Worm (Caenorhabditis elegans): Measurements from ENCODE around the gene H02F09.2.

Gene H02F09.2

DNA sequence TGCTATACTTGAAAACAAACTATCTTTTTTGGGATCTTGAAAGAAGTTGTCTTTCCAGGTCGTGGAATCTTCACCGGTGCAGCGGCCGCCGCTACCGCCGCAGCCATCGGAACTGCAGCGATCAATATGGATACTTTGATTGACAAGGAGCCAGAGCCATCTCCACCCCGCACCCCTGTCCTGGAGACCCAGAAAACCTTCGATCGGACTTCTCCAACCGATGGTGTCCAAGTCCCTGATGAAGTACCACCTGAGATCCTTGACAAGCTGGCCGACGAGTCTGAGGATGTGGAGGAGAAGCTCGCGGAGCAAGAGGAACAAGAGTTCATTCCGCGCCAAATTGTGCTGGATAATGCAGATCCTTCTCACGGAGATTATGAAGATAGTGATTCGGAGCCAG, 41.8 kb downstream of the H02F09.2 start:
- TF ChIP-seq cog-1 (tag; optimal IDR thresholded peaks at IDR 0.05) (no peak), T22C8.4 (GFP tag; IDR thresholded peaks at IDR 0.05) (no peak), tab-1 (GFP tag; IDR thresholded peaks at IDR 0.05) (no peak), ztf-29 (GFP tag; IDR thresholded peaks at IDR 0.05) (no peak), flt-1 (GFP tag; IDR thresholded peaks at IDR 0.05) (no peak), ztf-23 (GFP tag; IDR thresholded peaks at IDR 0.05) (no peak), klf-2 (GFP tag; conservative IDR thresholded peaks at IDR 0.05) (no peak), med-1 (GFP tag; optimal IDR thresholded peaks at IDR 0.05; ENCODE audit: insufficient read depth) (no peak), ref-1 (GFP tag; conservative IDR thresholded peaks at IDR 0.05) (no peak)

DNA sequence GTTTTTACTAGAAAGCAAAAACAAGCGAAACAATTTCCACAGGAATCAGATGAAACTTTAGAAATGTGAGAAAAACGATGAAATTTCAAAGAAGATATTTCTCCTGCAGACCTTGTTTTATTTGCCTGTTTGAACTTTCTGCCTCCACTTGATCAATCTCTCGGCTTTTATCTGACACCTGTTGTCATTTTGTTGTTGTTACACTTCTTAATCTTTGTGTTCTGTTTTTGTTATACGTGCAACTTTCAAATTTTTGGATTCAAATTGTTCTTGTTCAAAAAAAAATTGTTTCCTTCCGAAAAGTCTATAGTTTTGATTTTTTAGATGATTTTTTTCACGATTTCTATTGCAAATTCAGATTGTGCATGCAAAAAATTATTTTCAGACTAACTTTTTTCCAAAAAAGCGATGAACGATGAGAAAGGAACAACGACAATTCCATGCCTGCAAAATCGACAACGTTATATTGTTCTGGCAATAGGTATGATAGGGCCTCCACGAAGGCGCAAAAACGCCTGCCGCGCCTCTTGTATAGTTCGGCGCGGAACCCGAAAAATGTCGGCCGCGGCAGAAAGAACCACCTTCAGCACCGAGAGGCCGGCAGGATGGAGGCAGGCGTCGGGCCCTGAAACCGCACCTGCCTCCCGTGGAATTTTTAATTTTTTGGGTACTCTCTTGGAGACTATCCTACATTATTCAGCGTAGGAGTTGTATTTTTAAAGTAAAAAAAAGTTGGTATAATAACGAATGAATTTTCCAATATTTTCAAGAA, 48.8 kb downstream of the H02F09.2 start, which contains the start of gene H11E01.2:
Gene H11E01.2, plus strand, starts transcription at position 380 of the 772 bp plus-strand sequence.
- TF ChIP-seq tab-1 (GFP tag; IDR thresholded peaks at IDR 0.05) (no peak), med-1 (GFP tag; optimal IDR thresholded peaks at IDR 0.05; ENCODE audit: insufficient read depth) (no peak), cog-1 (tag; optimal IDR thresholded peaks at IDR 0.05) (no peak), ztf-23 (GFP tag; IDR thresholded peaks at IDR 0.05) (no peak), ztf-29 (GFP tag; IDR thresholded peaks at IDR 0.05) (no peak), ref-1 (GFP tag; conservative IDR thresholded peaks at IDR 0.05) (no peak), T22C8.4 (GFP tag; IDR thresholded peaks at IDR 0.05) (no peak), flt-1 (GFP tag; IDR thresholded peaks at IDR 0.05) (no peak), klf-2 (GFP tag; conservative IDR thresholded peaks at IDR 0.05) (no peak)

DNA sequence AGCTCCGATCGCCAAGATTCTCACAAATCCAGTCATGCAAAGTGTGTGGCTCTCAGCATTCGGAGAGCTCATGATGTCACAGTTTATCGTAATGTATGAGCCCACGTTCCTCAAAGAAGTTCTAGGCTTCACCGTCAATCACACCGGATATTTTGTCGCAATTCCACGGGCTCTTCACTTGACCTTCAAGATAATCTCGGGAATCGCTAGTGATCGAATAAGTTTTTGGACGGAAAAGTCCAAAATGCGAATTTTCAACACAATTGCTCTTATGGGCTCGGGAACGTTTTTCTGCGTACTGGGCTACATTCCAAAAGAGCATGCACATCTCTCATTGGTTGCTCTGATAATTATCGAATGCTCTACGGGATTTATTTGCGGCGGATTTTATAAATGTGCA, 51.0 kb downstream of the H02F09.2 start:
- TF ChIP-seq med-1 (GFP tag; optimal IDR thresholded peaks at IDR 0.05; ENCODE audit: insufficient read depth) (no peak), T22C8.4 (GFP tag; IDR thresholded peaks at IDR 0.05) (no peak), ztf-23 (GFP tag; IDR thresholded peaks at IDR 0.05) (no peak), ref-1 (GFP tag; conservative IDR thresholded peaks at IDR 0.05) (no peak), tab-1 (GFP tag; IDR thresholded peaks at IDR 0.05) (no peak), flt-1 (GFP tag; IDR thresholded peaks at IDR 0.05) (no peak), ztf-29 (GFP tag; IDR thresholded peaks at IDR 0.05) (no peak), cog-1 (tag; optimal IDR thresholded peaks at IDR 0.05) (no peak)
